Worm (Caenorhabditis elegans): ENCODE data around the gene elo-3.

Gene elo-3

DNA sequence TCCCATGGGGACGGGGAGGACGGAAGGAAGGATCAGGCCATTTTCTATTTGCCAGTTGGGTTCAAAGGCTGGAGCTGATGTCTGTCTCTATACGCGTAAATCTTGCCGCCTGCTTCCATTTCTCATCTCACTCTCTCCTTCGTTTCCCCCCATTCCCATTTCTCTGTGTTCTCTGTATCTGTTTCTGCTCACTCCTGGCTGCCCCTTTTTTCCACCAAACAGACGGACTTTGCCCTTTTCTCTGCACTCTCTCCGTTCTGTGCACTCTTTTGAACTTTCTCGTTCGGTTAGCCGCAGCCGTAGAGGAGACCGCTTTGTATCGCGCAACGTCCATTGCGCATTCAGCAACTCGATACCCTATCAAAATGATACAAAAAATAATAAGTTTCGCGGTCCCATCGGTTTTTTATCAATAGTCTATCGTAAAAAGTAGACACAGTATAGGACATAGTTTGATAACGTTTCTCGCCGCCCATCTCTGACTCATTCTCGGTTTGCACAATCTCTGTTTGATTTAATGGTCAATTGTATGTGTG, 2.1 kb upstream of the elo-3 start (continued):
- TF ChIP-seq ceh-31 (tag; optimal IDR thresholded peaks at IDR 0.05) (peak; percentile 80), hlh-15 (tag; optimal IDR thresholded peaks at IDR 0.05) (no peak), pag-3 (tag; optimal IDR thresholded peaks at IDR 0.05; ENCODE audit: borderline replicate concordance) (no peak), pros-1 (tag; optimal IDR thresholded peaks at IDR 0.05) (no peak), nhr-232 (tag; optimal IDR thresholded peaks at IDR 0.05) (no peak), pax-1 (tag; optimal IDR thresholded peaks at IDR 0.05) (no peak), dmd-4 (tag; optimal IDR thresholded peaks at IDR 0.05; ENCODE audit: borderline replicate concordance) (peak; percentile 67), fax-1 (tag; optimal IDR thresholded peaks at IDR 0.05) (no peak), zip-5 (tag; optimal IDR thresholded peaks at IDR 0.05) (no peak), lin-11 (tag; optimal IDR thresholded peaks at IDR 0.05) (no peak), ceh-45 (GFP tag; IDR thresholded peaks at IDR 0.05) (no peak), Y22D7AL.16 (tag; optimal IDR thresholded peaks at IDR 0.05) (no peak), ztf-16 (tag; optimal IDR thresholded peaks at IDR 0.05) (peak; percentile 6), ceh-22 (tag; optimal IDR thresholded peaks at IDR 0.05) (no peak), fkh-6 (tag; optimal IDR thresholded peaks at IDR 0.05) (peak; percentile 50), hlh-8 (tag; optimal IDR thresholded peaks at IDR 0.05) (no peak), ttx-3 (tag; optimal IDR thresholded peaks at IDR 0.05) (no peak), T23F11.4 (GFP tag; optimal IDR thresholded peaks at IDR 0.05) (no peak), syd-9 (tag; optimal IDR thresholded peaks at IDR 0.05) (peak; percentile 39), ceh-34 (tag; optimal IDR thresholded peaks at IDR 0.05) (peak; percentile 83), npax-4 (tag; optimal IDR thresholded peaks at IDR 0.05) (no peak), fkh-10 (GFP tag; optimal IDR thresholded peaks at IDR 0.05) (no peak), ceh-14 (tag; optimal IDR thresholded peaks at IDR 0.05) (peak; percentile 50)

DNA sequence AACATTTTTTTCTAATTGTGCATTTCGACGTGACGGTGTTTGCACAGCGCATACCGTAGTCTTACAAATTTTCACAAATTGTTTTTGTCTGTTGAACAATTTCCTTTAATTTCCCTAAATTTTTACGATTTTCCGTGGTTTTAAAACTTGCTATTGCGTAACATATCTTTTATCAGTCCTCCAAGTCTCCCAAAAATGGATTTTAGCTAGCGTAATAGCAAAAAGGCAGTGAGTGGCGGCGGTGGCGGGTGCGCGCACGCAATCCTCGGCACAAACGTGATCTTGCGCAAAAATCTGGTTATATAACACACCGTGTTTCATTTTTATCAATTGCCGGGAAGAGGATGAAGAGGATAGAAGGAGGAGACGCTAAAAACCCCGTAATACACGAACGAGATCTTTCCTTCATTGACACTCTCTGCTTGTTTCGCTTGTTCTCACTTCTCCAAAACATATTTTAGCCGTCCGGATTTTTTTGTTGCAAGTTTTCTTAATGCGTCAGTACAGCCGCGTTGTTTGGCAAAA, 1.2 kb upstream of the elo-3 start:
- TF ChIP-seq ceh-45 (GFP tag; IDR thresholded peaks at IDR 0.05): no peak
- TF ChIP-seq tbx-2 (tag; optimal IDR thresholded peaks at IDR 0.05): no peak
- TF ChIP-seq ama-1 (optimal IDR thresholded peaks at IDR 0.05): no peak
- TF ChIP-seq mec-3 (tag; optimal IDR thresholded peaks at IDR 0.05; ENCODE audit: borderline replicate concordance): no peak
- TF ChIP-seq Y22D7AL.16 (tag; optimal IDR thresholded peaks at IDR 0.05): no peak

ce11 chrIV:7240564-7240963, 3.0 kb downstream of the elo-3 start:
- no peak for TF ChIP-seq pax-1 (tag; optimal IDR thresholded peaks at IDR 0.05)
- TF ChIP-seq K02D7.2 (tag; optimal IDR thresholded peaks at IDR 0.05): no peak
- no peak for TF ChIP-seq C38D4.7 (GFP tag; optimal IDR thresholded peaks at IDR 0.05)

DNA sequence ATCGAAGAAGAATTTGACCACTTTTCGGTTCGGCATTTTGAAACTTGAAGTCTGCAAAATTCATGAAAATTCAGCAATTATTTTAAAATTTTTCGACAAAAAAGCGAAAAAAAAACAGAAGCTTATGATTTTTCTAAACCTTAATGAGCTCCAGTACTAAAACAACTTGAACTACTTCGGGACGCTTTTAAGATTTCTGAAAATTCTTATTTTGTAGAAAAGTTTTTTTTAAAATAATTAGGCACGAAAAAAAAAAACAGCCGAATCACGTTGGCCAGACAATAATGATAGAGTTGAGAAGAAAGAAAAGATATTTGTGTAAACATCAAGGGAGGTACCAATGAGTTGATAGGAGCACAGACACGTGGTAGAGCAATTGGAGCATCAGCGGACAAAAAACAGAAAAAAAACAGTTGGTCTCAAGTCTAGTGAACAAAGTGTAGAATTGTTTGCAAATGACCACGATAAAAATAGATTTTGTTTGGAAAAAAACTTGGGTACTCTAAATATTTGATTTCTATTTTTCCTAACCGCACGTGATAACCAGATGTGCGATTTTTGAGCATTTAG, 4.8 kb downstream of the elo-3 start, which contains the start of gene gstk-2:
Gene gstk-2, minus strand, starts transcription at position 51 of the 570 bp plus-strand sequence.
- TF ChIP-seq F13H6.1 (tag; optimal IDR thresholded peaks at IDR 0.05) (no peak), ceh-19 (GFP tag; optimal IDR thresholded peaks at IDR 0.05) (no peak), pag-3 (tag; optimal IDR thresholded peaks at IDR 0.05; ENCODE audit: borderline replicate concordance) (no peak), tbx-2 (tag; optimal IDR thresholded peaks at IDR 0.05) (no peak), pha-4 (tag; optimal IDR thresholded peaks at IDR 0.05) (no peak)

ce11 chrIV:7243913-7244312, 6.4 kb downstream of the elo-3 start, which contains the start of gene afmd-1:
afmd-1 (plus strand) TSS chrIV:7244228.
- TF ChIP-seq ahr-1 (tag; optimal IDR thresholded peaks at IDR 0.05) (no peak), ceh-2 (tag; optimal IDR thresholded peaks at IDR 0.05) (no peak), ceh-34 (tag; optimal IDR thresholded peaks at IDR 0.05) (no peak), pros-1 (tag; optimal IDR thresholded peaks at IDR 0.05) (no peak)

Data from whole organism, late embryonic.